Fruit fly (Drosophila melanogaster): ENCODE data around the gene Peritrophin-15a.

Peritrophin-15a gene

DNA sequence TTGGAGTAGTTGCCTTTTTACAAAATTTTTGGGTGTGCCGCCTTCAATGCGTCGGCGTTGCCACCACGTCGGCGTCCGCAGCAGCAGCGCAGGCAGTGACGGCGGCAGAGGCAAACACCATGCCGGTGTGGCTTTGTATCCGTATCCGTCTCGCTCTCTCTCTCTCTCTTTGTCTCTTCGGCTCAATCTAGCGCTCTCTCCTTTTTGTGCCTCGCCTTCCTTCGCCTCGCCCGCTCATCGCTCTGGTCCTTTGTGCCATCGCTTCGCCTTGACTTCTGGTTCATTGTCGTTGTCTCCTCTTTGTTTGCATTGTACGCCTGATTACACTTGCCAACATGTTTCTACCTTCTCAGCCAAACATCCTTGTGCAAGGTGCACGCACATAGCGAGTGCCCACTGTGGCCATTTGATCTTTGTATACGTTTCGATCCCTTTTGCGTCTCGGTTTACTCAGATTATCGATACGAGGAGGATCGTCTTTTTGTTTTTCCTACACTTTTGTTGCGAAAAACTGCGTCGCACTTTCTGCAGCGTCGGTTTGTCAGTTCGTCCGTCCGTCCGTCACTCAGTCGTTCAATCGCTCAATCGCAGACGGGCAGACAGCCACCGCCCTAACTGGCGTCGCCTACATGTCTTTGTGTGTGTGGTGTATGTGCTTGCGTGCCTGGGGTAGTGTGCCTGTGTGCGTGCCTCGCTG is 20.6 kb upstream of the Peritrophin-15a start (continued):
- TF ChIP-seq achi (GFP tag; optimal IDR thresholded peaks at IDR 0.05) (peak; percentile 72), CG11762 (GFP tag; optimal IDR thresholded peaks at IDR 0.05; ENCODE audit: insufficient read depth) (no peak), CG9139 (GFP tag; optimal IDR thresholded peaks at IDR 0.05) (peak; percentile 47), Met (GFP tag; optimal IDR thresholded peaks at IDR 0.05) (peak; percentile 80), CG7368 (GFP tag; optimal IDR thresholded peaks at IDR 0.05) (peak; percentile 60), Eip75B (GFP tag; optimal IDR thresholded peaks at IDR 0.05) (peak; percentile 89), eg (GFP tag; IDR thresholded peaks at IDR 0.05) (peak; percentile 60), CG1621 (tag; optimal IDR thresholded peaks at IDR 0.05) (peak; percentile 71), fd59A (GFP tag; optimal IDR thresholded peaks at IDR 0.05) (peak; percentile 65), CG6854 (GFP tag; optimal IDR thresholded peaks at IDR 0.05) (peak; percentile 6), Sox15 (GFP tag; optimal IDR thresholded peaks at IDR 0.05) (peak; percentile 7), Lpt (GFP tag; optimal IDR thresholded peaks at IDR 0.05) (peak; percentile 67), CG10631 (GFP tag; optimal IDR thresholded peaks at IDR 0.05) (peak; percentile 73), CG8319 (GFP tag; optimal IDR thresholded peaks at IDR 0.05) (peak; percentile 22)

DNA sequence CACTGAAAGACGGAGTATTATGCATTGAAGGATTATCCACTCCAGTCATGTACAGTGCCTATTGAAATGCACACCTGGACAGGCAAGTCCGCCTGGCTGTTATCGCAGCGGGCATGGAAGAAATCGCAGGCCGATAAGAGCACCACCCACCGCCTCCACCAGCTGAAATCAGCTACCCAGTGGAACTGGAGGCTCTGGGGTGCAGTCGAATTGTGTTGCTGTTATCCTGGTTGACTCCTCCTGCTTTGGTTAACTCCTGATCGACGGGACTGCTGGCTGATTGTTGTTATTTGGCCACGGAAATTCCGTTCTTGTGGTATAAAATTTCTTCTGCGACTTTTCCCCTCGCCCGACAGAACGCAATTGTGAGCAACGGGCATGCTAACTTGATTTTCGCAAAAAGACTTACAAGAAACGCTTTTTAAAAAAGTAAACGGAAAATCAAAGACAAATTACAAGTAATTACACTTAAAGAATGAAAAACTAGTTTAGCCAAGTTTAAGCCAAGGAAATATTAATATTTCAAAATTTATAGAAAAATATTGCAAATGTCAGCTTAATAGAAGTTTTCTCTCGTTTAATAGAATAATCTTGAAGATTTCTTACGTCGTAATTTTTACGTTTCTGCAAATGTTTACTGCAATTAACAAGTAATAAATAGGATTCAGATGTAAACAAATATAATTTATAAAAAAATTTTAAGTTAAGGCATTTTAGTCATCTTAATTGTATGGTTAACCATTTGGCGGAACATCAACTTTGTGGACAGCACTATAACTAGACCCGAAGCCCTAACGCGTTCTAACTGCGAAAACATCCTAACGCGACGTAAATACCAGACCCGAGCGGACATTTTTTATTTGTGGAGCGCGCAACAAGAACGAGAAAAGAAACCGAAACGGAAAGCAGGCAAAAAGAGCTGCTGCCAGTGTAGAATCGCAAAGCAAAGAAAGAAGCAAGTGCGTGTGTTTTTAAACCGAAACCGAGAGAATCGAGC is 19.3 kb upstream of the Peritrophin-15a start, which contains the start of the genes CG13398 and Akap200:
TSS of gene CG13398 (minus strand) at position 370 of the 997 bp plus-strand sequence.
TSS of gene Akap200 (plus strand) at position 804 of the 997 bp plus-strand sequence.
- TF ChIP-seq Ets21C (GFP tag; optimal IDR thresholded peaks at IDR 0.05) (peak; percentile 12), Eip78C (GFP tag) (peak; percentile 76), esn (GFP tag; optimal IDR thresholded peaks at IDR 0.05) (peak; percentile 71), Lpt (GFP tag; optimal IDR thresholded peaks at IDR 0.05) (no peak), CG11902 (GFP tag; optimal IDR thresholded peaks at IDR 0.05) (no peak), CG6808 (GFP tag; optimal IDR thresholded peaks at IDR 0.05) (peak; percentile 39), Hr39 (GFP tag; optimal IDR thresholded peaks at IDR 0.05) (no peak), CG31627 (GFP tag; optimal IDR thresholded peaks at IDR 0.05) (peak; percentile 47), vri (GFP tag; optimal IDR thresholded peaks at IDR 0.05) (peak; percentile 58), fd59A (GFP tag; optimal IDR thresholded peaks at IDR 0.05) (no peak), Hr4 (GFP tag; optimal IDR thresholded peaks at IDR 0.05) (peak; percentile 48), CG4318 (GFP tag; optimal IDR thresholded peaks at IDR 0.05) (no peak), ss (GFP tag; optimal IDR thresholded peaks at IDR 0.05) (peak; percentile 6 to 45), CG10669 (GFP tag; optimal IDR thresholded peaks at IDR 0.05) (no peak), Smox (GFP tag; optimal IDR thresholded peaks at IDR 0.05) (no peak), dac (GFP tag; optimal IDR thresholded peaks at IDR 0.05) (no peak), CG15336 (GFP tag; IDR thresholded peaks at IDR 0.05) (no peak; the same call in 1 of the 2 replicates), achi (GFP tag; optimal IDR thresholded peaks at IDR 0.05) (peak; percentile 52), CG34406 (GFP tag; optimal IDR thresholded peaks at IDR 0.05) (peak; percentile 53), svp (GFP tag) (peak; percentile 84), OdsH (GFP tag; optimal IDR thresholded peaks at IDR 0.05) (no peak), Sox15 (GFP tag; optimal IDR thresholded peaks at IDR 0.05) (no peak), Ets96B (tag; optimal IDR thresholded peaks at IDR 0.05) (peak; percentile 25), lz (GFP tag; optimal IDR thresholded peaks at IDR 0.05) (peak; percentile 22), CG1621 (tag; optimal IDR thresholded peaks at IDR 0.05) (no peak), CG16779 (tag; optimal IDR thresholded peaks at IDR 0.05) (no peak), fd85E (GFP tag; optimal IDR thresholded peaks at IDR 0.05) (no peak), CG8319 (GFP tag; optimal IDR thresholded peaks at IDR 0.05) (no peak), CG6163 (GFP tag; IDR thresholded peaks at IDR 0.05) (peak; percentile 68; the same call in 1 of the 3 replicates), eg (GFP tag; IDR thresholded peaks at IDR 0.05) (no peak), Sox102F (GFP tag; optimal IDR thresholded peaks at IDR 0.05) (peak; percentile 35), Blimp-1 (GFP tag; optimal IDR thresholded peaks at IDR 0.05) (no peak), CG6854 (GFP tag; optimal IDR thresholded peaks at IDR 0.05) (peak; percentile 41), cyc (GFP tag; optimal IDR thresholded peaks at IDR 0.05) (peak; percentile 27), CG11294 (GFP tag; IDR thresholded peaks at IDR 0.05) (no peak; the same call in 1 of the 2 replicates), CG11762 (GFP tag; optimal IDR thresholded peaks at IDR 0.05; ENCODE audit: insufficient read depth) (no peak), Eip93F (GFP tag; optimal IDR thresholded peaks at IDR 0.05) (no peak), CG8632 (GFP tag; optimal IDR thresholded peaks at IDR 0.05) (peak; percentile 34), CG6276 (GFP tag; optimal IDR thresholded peaks at IDR 0.05) (no peak), CG8119 (GFP tag; IDR thresholded peaks at IDR 0.05) (peak; percentile 55; the same call in 1 of the 3 replicates)

All from whole organism, prepupa.